Worm (Caenorhabditis elegans) whole organism, early embryonic: Measurements from ENCODE around the gene srd-40.
"Not testable (repeated sequence)": the region's sequence is repeated elsewhere in the genome, so short reads cannot be mapped to it uniquely, and the experiment has no call there.

Experiments used
- B0310.2 ChIP-seq: sonication (generic microtip); optimal IDR thresholded peaks from 2 replicates; lab custom pipeline; 2016; ENCODE audit warnings: mild to moderate bottlenecking, missing genetic modification characterization, missing compliant biosample characterization
- F13C5.2 ChIP-seq: sonication (generic microtip); optimal IDR thresholded peaks from 2 replicates; lab custom pipeline; 2017; ENCODE audit warnings: mild to moderate bottlenecking, missing genetic modification characterization, inconsistent platforms, missing compliant biosample characterization
- aly-1 ChIP-seq: sonication (generic microtip); optimal IDR thresholded peaks from 2 replicates; lab custom pipeline; 2016; ENCODE audit warnings: missing genetic modification characterization, missing compliant biosample characterization
- ama-1 ChIP-seq: fragments of 150-350 bp; optimal IDR thresholded peaks from 2 replicates; lab custom pipeline; 2014
- ceh-13 ChIP-seq: fragments of 200-800 bp; sonication (Bioruptor generic); optimal IDR thresholded peaks from 2 replicates; lab custom pipeline; 2018; ENCODE audit warnings: mild to moderate bottlenecking, missing genetic modification characterization, missing compliant biosample characterization
- ceh-36 ChIP-seq: sonication (generic microtip); optimal IDR thresholded peaks from 2 replicates; lab custom pipeline; 2016; ENCODE audit warnings: missing genetic modification characterization, inconsistent platforms, missing compliant biosample characterization
- ets-7 ChIP-seq: sonication (generic microtip); optimal IDR thresholded peaks from 2 replicates; lab custom pipeline; 2016; ENCODE audit warnings: missing genotype, missing genetic modification characterization, missing compliant biosample characterization
- flt-1 ChIP-seq: fragments of 200-800 bp; sonication (Bioruptor generic); IDR thresholded peaks from 2 replicates; pipeline ENCODE4 v1.3.6; 2022; ENCODE audit warnings: missing genetic modification characterization, missing compliant biosample characterization
- hmbx-1 ChIP-seq: sonication (generic microtip); optimal IDR thresholded peaks from 2 replicates; lab custom pipeline; 2016; ENCODE audit warnings: mild to moderate bottlenecking, missing genetic modification characterization, missing compliant biosample characterization
- hmg-4 ChIP-seq: fragments of 200-800 bp; sonication (Bioruptor generic); optimal IDR thresholded peaks from 2 replicates; lab custom pipeline; 2018; ENCODE audit warnings: mild to moderate bottlenecking, missing genetic modification characterization, missing compliant biosample characterization
- hnd-1 ChIP-seq: sonication (generic microtip); optimal IDR thresholded peaks from 2 replicates; lab custom pipeline; 2016; ENCODE audit warnings: missing genetic modification characterization, missing compliant biosample characterization
- pes-1 ChIP-seq: fragments of 200-800 bp; sonication (Bioruptor generic); IDR thresholded peaks from 2 replicates; pipeline ENCODE4 v1.3.6; 2022; ENCODE audit warnings: missing genetic modification reagents, missing genetic modification characterization, missing compliant biosample characterization
- scrt-1 ChIP-seq: fragments of 200-800 bp; sonication (Bioruptor generic); IDR thresholded peaks from 2 replicates; pipeline ENCODE4 v1.3.6; 2022; ENCODE audit warnings: missing genetic modification characterization, missing compliant biosample characterization
- sea-1 ChIP-seq: fragments of 200-800 bp; sonication (Bioruptor generic); conservative IDR thresholded peaks from 2 replicates; pipeline ENCODE4 v1.3.6; 2022; ENCODE audit warnings: missing genetic modification characterization, missing compliant biosample characterization
- tbx-11 ChIP-seq: fragments of 200-800 bp; sonication (Bioruptor generic); IDR thresholded peaks from 2 replicates; pipeline ENCODE4 v1.3.6; 2022; ENCODE audit warnings: missing genetic modification characterization, missing compliant biosample characterization
- tbx-37 ChIP-seq: fragments of 200-800 bp; sonication (Bioruptor generic); conservative IDR thresholded peaks from 2 replicates; pipeline ENCODE4 v1.3.6; 2022; ENCODE audit warnings: missing genetic modification reagents, missing genetic modification characterization, missing compliant biosample characterization
- tra-4 ChIP-seq: sonication (generic microtip); optimal IDR thresholded peaks from 2 replicates; lab custom pipeline; 2017; ENCODE audit warnings: missing genetic modification characterization, missing compliant biosample characterization

srd-40 gene

DNA sequence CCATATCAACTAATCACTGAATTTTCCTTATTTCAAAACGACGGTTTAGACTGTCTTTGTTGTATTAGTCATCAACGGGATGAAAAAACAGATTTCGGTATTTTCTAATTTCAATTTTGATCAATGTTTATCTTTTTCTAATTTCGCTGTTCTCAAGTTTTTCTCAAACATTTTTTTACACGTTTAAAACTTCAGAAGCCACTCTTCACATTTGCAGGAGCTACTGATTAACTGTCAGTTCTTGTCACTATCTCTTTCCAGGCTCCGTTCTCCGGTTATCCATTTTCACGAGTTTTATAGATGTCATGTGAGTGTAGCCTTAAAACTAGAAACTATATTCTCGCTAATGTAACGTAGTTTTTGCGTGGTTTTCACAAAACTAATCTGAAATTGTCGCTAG, 33.0 kb upstream of the srd-40 start, which contains the start of gene C04B4.4:
TSS of gene C04B4.4 (plus strand) at position 301 of the 400 bp plus-strand sequence.
- no peak for TF ChIP-seq pes-1 (GFP tag; lab: Robert Waterston, UW)
- no peak for TF ChIP-seq ceh-13 (GFP tag; lab: Kevin White, UChicago)
- TF ChIP-seq tbx-11 = no peak
- TF ChIP-seq ets-7 (tag; lab: Kevin White, UChicago) = no peak
- no peak for TF ChIP-seq hmg-4 (GFP tag; lab: Kevin White, UChicago)
- TF ChIP-seq flt-1 (GFP tag; lab: Robert Waterston, UW) = no peak
- no peak for TF ChIP-seq hmbx-1 (tag; lab: Kevin White, UChicago)
- TF ChIP-seq tbx-37 (GFP tag; lab: Robert Waterston, UW) = no peak
- no peak for TF ChIP-seq ceh-36 (tag; lab: Kevin White, UChicago)
- no peak for TF ChIP-seq tra-4
- TF ChIP-seq aly-1 (tag; lab: Kevin White, UChicago) = no peak
- no peak for TF ChIP-seq F13C5.2 (tag; lab: Kevin White, UChicago)
- TF ChIP-seq sea-1 (GFP tag; lab: Robert Waterston, UW) = no peak

ce11 chrX:12294263-12294662, 29.3 kb upstream of the srd-40 start, which contains the start of gene W06D11.1:
TSS of gene W06D11.1 (plus strand) at chrX:12294563.
- no peak for TF ChIP-seq ceh-36 (tag; lab: Kevin White, UChicago)
- no peak for TF ChIP-seq sea-1 (GFP tag; lab: Robert Waterston, UW)

DNA sequence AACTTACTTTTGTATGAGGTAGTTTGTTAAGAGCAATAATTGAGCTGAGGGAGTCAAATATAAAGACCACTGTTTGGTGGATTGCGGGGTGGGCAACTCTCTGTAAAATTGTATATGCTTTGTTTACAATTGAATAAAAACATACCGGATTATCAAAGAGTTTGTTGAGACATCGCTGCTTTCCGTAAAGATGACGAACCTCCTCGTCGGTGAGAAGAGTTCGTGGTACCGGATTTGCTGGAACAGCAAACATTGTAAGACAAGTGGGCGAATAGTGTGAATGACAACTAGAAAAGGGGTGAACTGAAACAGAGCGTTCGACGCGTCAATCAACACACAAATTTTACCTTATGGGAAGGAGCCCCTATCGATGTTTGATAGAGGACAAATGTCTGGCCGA, 27.1 kb upstream of the srd-40 start, which contains the start of gene W06D11.2:
TSS of gene W06D11.2 (minus strand) at position 339 of the 400 bp plus-strand sequence.
- TF ChIP-seq ets-7 (tag; lab: Kevin White, UChicago) = no peak
- no peak for TF ChIP-seq hmbx-1 (tag; lab: Kevin White, UChicago)
- TF ChIP-seq ceh-36 (tag; lab: Kevin White, UChicago) = no peak
- no peak for TF ChIP-seq tra-4
- no peak for TF ChIP-seq hnd-1 (tag; lab: Kevin White, UChicago)
- TF ChIP-seq flt-1 (GFP tag; lab: Robert Waterston, UW) = no peak
- TF ChIP-seq ceh-13 (GFP tag; lab: Kevin White, UChicago) = no peak
- no peak for TF ChIP-seq scrt-1 (GFP tag; lab: Robert Waterston, UW)
- TF ChIP-seq ama-1 = no peak
- TF ChIP-seq tbx-37 (GFP tag; lab: Robert Waterston, UW) = no peak
- no peak for TF ChIP-seq pes-1 (GFP tag; lab: Robert Waterston, UW)
- no peak for TF ChIP-seq aly-1 (tag; lab: Kevin White, UChicago)
- no peak for TF ChIP-seq F13C5.2 (tag; lab: Kevin White, UChicago)
- TF ChIP-seq B0310.2 (tag; lab: Kevin White, UChicago) = no peak
- TF ChIP-seq sea-1 (GFP tag; lab: Robert Waterston, UW) = no peak
- no peak for TF ChIP-seq tbx-11
- TF ChIP-seq hmg-4 (GFP tag; lab: Kevin White, UChicago) = no peak

- TF ChIP-seq flt-1 (GFP tag; lab: Robert Waterston, UW) = no peak
- TF ChIP-seq ets-7 (tag; lab: Kevin White, UChicago) = no peak
- no peak for TF ChIP-seq hmg-4 (GFP tag; lab: Kevin White, UChicago)
- no peak for TF ChIP-seq aly-1 (tag; lab: Kevin White, UChicago)
- TF ChIP-seq tbx-37 (GFP tag; lab: Robert Waterston, UW) = no peak
- no peak for TF ChIP-seq tra-4
- no peak for TF ChIP-seq tbx-11
- no peak for TF ChIP-seq hnd-1 (tag; lab: Kevin White, UChicago)
- TF ChIP-seq ama-1 = no peak
- TF ChIP-seq ceh-36 (tag; lab: Kevin White, UChicago) = no peak
- TF ChIP-seq F13C5.2 (tag; lab: Kevin White, UChicago) = no peak
- TF ChIP-seq pes-1 (GFP tag; lab: Robert Waterston, UW) = no peak
- no peak for TF ChIP-seq ceh-13 (GFP tag; lab: Kevin White, UChicago)
- no peak for TF ChIP-seq B0310.2 (tag; lab: Kevin White, UChicago)
- no peak for TF ChIP-seq hmbx-1 (tag; lab: Kevin White, UChicago)
- no peak for TF ChIP-seq sea-1 (GFP tag; lab: Robert Waterston, UW)
- TF ChIP-seq scrt-1 (GFP tag; lab: Robert Waterston, UW) = no peak
Measured at ce11 chrX:12298324-12298723, 25.2 kb upstream of the srd-40 start, which contains the start of gene W06D11.3. TSS of gene W06D11.3 (plus strand) at chrX:12298683.

DNA sequence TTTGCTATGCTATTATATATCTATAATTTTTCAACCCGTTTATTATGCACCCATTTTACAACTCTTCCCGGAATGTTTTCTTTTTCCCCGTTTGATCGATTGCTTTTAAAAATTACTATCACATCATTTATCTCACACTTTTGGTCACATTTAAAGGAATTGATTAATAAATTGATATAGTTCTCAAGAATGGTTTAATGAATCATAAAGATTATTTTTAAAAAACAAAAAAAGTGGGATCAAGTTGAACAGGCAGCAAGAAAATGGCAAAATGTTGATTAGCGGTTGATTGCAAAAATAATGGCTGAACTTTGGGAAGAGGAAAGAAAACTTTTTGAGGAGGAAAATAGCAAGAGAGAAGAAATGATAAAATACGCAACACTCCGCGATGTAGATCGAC, 23.7 kb upstream of the srd-40 start, which contains the start of gene W06D11.5:
TSS of gene W06D11.5 (plus strand) at position 301 of the 400 bp plus-strand sequence.
- TF ChIP-seq ets-7 (tag; lab: Kevin White, UChicago) = no peak
- TF ChIP-seq F13C5.2 (tag; lab: Kevin White, UChicago) = no peak
- TF ChIP-seq B0310.2 (tag; lab: Kevin White, UChicago) = no peak
- no peak for TF ChIP-seq aly-1 (tag; lab: Kevin White, UChicago)
- TF ChIP-seq hnd-1 (tag; lab: Kevin White, UChicago) = no peak
- TF ChIP-seq flt-1 (GFP tag; lab: Robert Waterston, UW) = no peak
- TF ChIP-seq tbx-11 = no peak
- TF ChIP-seq ceh-13 (GFP tag; lab: Kevin White, UChicago) = no peak
- TF ChIP-seq tra-4 = no peak
- TF ChIP-seq pes-1 (GFP tag; lab: Robert Waterston, UW) = no peak
- no peak for TF ChIP-seq scrt-1 (GFP tag; lab: Robert Waterston, UW)
- no peak for TF ChIP-seq tbx-37 (GFP tag; lab: Robert Waterston, UW)
- TF ChIP-seq ama-1 = no peak
- no peak for TF ChIP-seq hmbx-1 (tag; lab: Kevin White, UChicago)

- not testable (repeated sequence) for TF ChIP-seq ceh-13 (GFP tag; lab: Kevin White, UChicago); B0310.2 (tag; lab: Kevin White, UChicago); aly-1 (tag; lab: Kevin White, UChicago)
Measured at ce11 chrX:12302755-12303154, 20.8 kb upstream of the srd-40 start, which contains the start of gene dot-1.3. TSS of gene dot-1.3 (minus strand) at chrX:12302855.

DNA sequence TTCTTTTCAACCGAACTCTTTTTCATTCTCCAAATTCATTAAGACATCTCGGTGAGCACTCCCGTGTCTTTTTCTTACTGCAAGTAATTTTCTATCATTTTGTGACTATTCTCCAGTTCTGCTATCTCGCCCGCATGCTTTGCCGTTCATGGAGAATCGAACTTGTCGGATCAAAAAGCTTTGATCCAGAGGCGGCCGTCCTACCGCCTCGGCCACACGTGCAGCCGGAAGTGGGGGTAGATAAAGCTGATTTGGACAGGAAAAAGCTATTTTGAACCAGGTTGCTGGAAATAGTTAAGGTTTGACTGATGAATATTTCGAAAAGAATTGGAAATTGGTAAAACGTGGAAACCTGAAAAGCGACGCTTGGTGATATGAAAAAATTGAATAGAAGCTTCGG, 19.3 kb upstream of the srd-40 start:
- TF ChIP-seq ceh-13 (GFP tag; lab: Kevin White, UChicago) (no peak), aly-1 (tag; lab: Kevin White, UChicago) (no peak), B0310.2 (tag; lab: Kevin White, UChicago) (no peak), flt-1 (GFP tag; lab: Robert Waterston, UW) (no peak), tra-4 (no peak), hnd-1 (tag; lab: Kevin White, UChicago) (no peak), sea-1 (GFP tag; lab: Robert Waterston, UW) (no peak), hmbx-1 (tag; lab: Kevin White, UChicago) (no peak), tbx-11 (no peak), hmg-4 (GFP tag; lab: Kevin White, UChicago) (no peak), ceh-36 (tag; lab: Kevin White, UChicago) (no peak), ama-1 (no peak), pes-1 (GFP tag; lab: Robert Waterston, UW) (no peak), F13C5.2 (tag; lab: Kevin White, UChicago) (no peak), scrt-1 (GFP tag; lab: Robert Waterston, UW) (no peak), ets-7 (tag; lab: Kevin White, UChicago) (no peak), tbx-37 (GFP tag; lab: Robert Waterston, UW) (no peak)
